Fruit fly (Drosophila melanogaster): ENCODE data around the gene Srp14.

DNA sequence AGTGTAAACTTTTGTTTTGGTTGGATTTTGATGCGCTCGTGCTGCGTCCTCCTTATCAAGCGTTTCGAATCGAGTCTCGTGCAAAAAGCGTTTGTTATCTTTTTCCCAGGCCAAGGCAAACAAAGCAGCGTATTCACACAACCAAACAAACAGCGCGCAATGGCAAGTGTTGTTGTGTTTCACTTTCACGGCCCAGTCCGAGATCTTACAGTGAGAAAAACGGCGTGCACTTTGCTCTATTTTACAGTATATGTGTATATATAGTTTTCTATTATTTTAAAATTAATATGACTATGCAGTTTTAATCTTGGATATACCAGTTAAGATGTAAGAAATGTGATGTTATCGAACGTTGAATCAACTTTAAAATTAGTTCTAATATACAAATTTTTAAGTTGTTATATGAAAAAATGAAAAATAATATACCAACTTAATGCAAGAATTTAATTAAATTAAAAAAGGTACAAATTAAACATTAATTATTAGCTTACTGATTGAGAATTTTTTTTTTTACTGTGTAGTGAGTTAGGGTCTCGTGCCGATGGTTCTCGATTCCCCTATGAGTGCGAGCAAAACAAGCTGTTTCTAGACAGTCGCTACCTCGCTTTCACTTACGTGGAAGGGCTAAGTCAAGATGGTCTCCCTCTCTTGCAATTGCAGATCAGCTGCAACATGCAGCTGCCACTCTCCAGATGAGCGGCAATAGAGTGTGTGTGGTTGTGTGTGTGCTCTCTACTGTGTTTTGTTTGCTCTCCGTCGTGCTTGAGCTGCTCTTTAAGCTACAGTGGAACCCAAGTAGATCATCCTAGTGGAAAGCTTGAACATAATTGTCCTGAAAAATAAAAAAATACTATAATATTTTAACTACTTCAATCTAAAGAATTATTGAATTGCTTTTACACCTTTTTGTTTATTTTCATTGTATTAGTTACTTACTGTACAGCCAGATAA, 14.6 kb downstream of the Srp14 start:
- TF ChIP-seq CG34367 (tag; optimal IDR thresholded peaks at IDR 0.05) (peak; percentile 90), rn (GFP tag; IDR thresholded peaks at IDR 0.05) (peak; percentile 75; the same call in 1 of the 2 replicates), CG9948 (tag; optimal IDR thresholded peaks at IDR 0.05) (peak; percentile 98), CG17806 (tag; optimal IDR thresholded peaks at IDR 0.05) (peak; percentile 95), CG4496 (GFP tag; IDR thresholded peaks at IDR 0.05) (peak; percentile 76), CG13204 (GFP tag; optimal IDR thresholded peaks at IDR 0.05) (peak; percentile 83)

Measured in whole organism, pupa.